Fruit fly (Drosophila melanogaster) whole organism, wandering third instar larva: ENCODE results near the gene CG2604.

ENCODE experiments used
- CrebA ChIP-seq: fragments of 200-800 bp; sonication (Bioruptor generic); optimal IDR thresholded peaks from 2 replicates; lab custom pipeline; 2016; ENCODE audit warnings: missing biosample characterization, mild to moderate bottlenecking, missing genetic modification characterization, borderline replicate concordance
- N ChIP-seq: fragments of >200 bp; optimal IDR thresholded peaks from 2 replicates; lab custom pipeline; 2018; ENCODE audit warnings: missing biosample characterization, missing external identifiers, missing genetic modification characterization
- Rel ChIP-seq, 2 experiments: fragments of 200-800 bp; sonication (Bioruptor generic) in 1 of 2; optimal IDR thresholded peaks; 2 replicates in 1 of 2; 3 replicates in 1 of 2; lab custom pipeline; 2016 to 2019; ENCODE audit warnings: mild to moderate bottlenecking in 2 of 2, missing biosample characterization in 2 of 2, missing genetic modification characterization in 2 of 2, moderate library complexity in 1 of 2
- dsf ChIP-seq: sonication (Bioruptor generic); optimal IDR thresholded peaks from 2 replicates; lab custom pipeline; 2016; ENCODE audit warnings: missing biosample characterization, missing genetic modification characterization, borderline replicate concordance
- foxo ChIP-seq, 2 experiments: fragments of 200-800 bp; sonication (Bioruptor generic); optimal IDR thresholded peaks; 2 replicates in 1 of 2; 3 replicates in 1 of 2; lab custom pipeline; 2016 to 2017; ENCODE audit warnings: missing biosample characterization in 2 of 2, missing genetic modification characterization in 2 of 2
- fru ChIP-seq: fragments of 200-800 bp; sonication (Bioruptor generic); optimal IDR thresholded peaks from 3 replicates; lab custom pipeline; 2016; ENCODE audit warnings: missing biosample characterization, mild to moderate bottlenecking, missing genetic modification characterization
- lola ChIP-seq: fragments of >200 bp; optimal IDR thresholded peaks from 2 replicates; lab custom pipeline; 2017; ENCODE audit warnings: missing biosample characterization, missing genetic modification characterization
- pan ChIP-seq: fragments of >200 bp; optimal IDR thresholded peaks from 2 replicates; lab custom pipeline; 2017

DNA sequence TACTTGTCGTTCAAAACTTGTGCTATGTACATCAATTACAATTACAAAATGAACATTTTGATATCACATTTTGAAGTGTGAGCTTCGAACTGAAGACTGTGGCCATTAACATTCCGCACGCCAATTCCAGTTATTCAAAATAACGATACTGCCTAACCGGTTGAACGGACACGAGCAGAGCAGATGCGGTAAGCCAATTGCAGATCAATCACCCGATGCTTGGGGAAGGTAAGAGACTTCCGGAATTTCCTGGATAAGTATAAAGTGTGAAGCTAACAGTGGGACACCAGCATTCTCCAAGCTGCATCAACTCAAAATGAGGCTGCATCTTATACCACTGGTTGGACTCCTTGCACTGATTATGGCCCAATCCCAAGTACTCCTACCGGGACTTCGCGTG is 674 bp upstream of the CG2604 start, which contains the start of gene CG14664:
- TF ChIP-seq lola: no peak
- no peak for TF ChIP-seq pan (lab: Kevin White, UChicago)
- TF ChIP-seq N (GFP tag; lab: Kevin White, UChicago): no peak
- no peak for TF ChIP-seq dsf (GFP tag; lab: Kevin White, UChicago)
- TF ChIP-seq fru: no peak
- no peak for TF ChIP-seq CrebA (GFP tag; lab: Kevin White, UChicago)
- no peak for TF ChIP-seq foxo (GFP tag; optimal IDR thresholded peaks at IDR 0.05; lab: Kevin White, UChicago)
- TF ChIP-seq Rel (GFP tag; optimal IDR thresholded peaks at IDR 0.05; lab: Kevin White, UChicago): no peak
- TF ChIP-seq Rel (tag; optimal IDR thresholded peaks at IDR 0.05; lab: Kevin White, UChicago): no peak
